Fruit fly (Drosophila melanogaster): ENCODE results near the gene CG3473.

Gene CG3473

dm6 chr2L:14538853-14539358 is 24.6 kb downstream of the CG3473 start:
- TF ChIP-seq psq (optimal IDR thresholded peaks at IDR 0.05) = no peak
- TF ChIP-seq Sin3A (optimal IDR thresholded peaks at IDR 0.05) = no peak
- TF ChIP-seq ttk (optimal IDR thresholded peaks at IDR 0.05) = no peak
- TF ChIP-seq h (optimal IDR thresholded peaks at IDR 0.05) = no peak

- TF ChIP-seq Myc (optimal IDR thresholded peaks at IDR 0.05) (no peak), Sin3A (optimal IDR thresholded peaks at IDR 0.05) (no peak), h (optimal IDR thresholded peaks at IDR 0.05) (no peak), ttk (optimal IDR thresholded peaks at IDR 0.05) (no peak)
These were observed 25.9 kb downstream of the CG3473 start for dm6 chr2L:14537432-14538221.

- TF ChIP-seq ttk (optimal IDR thresholded peaks at IDR 0.05) (no peak), psq (optimal IDR thresholded peaks at IDR 0.05) (no peak), Sin3A (optimal IDR thresholded peaks at IDR 0.05) (no peak), insv (optimal IDR thresholded peaks at IDR 0.05) (no peak), h (optimal IDR thresholded peaks at IDR 0.05) (no peak), Myc (optimal IDR thresholded peaks at IDR 0.05) (no peak)
These were observed 26.6 kb downstream of the CG3473 start for dm6 chr2L:14536730-14537427.

DNA sequence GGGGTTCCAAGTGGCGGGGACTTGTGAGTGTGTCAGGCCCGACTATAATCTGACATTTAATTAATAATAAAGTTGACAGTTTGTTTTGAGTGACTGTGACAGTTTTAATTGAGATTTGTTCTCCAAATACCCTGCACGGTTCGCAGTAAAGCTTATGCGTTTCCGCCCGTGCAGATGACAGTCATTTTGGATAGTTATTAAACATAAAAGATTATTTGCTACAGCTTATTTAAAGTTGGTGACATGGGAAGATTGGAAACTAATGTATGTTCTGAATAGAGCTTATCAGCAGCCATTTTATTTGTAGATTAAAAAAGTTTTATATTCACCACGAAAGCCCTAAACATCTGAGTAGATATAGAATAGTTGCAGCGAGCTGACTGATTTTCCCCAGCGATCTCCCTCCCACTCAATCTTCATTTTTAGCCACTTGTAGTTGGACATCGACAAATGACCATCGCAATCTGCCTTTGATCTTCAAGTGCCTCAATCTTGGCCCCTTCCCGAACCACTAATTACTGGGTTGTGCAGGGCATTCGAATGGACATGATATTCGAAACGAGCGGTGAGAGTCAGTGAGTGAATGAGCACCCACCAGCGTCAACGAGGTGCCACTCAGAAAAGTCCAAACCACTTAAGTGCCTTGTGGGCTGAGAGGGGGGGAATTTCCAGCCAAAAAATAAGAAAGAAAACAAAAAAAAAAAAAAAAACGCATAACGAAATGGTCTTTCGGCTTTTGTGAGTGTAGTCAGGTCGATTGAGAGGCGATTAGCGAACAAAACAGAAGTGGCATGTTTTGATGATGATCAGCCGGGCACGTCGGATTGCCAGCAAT is 29.9 kb downstream of the CG3473 start:
- TF ChIP-seq insv (optimal IDR thresholded peaks at IDR 0.05) (no peak), h (optimal IDR thresholded peaks at IDR 0.05) (no peak), ttk (optimal IDR thresholded peaks at IDR 0.05) (no peak), psq (optimal IDR thresholded peaks at IDR 0.05) (no peak), Sin3A (optimal IDR thresholded peaks at IDR 0.05) (no peak), Myc (optimal IDR thresholded peaks at IDR 0.05) (no peak)

DNA sequence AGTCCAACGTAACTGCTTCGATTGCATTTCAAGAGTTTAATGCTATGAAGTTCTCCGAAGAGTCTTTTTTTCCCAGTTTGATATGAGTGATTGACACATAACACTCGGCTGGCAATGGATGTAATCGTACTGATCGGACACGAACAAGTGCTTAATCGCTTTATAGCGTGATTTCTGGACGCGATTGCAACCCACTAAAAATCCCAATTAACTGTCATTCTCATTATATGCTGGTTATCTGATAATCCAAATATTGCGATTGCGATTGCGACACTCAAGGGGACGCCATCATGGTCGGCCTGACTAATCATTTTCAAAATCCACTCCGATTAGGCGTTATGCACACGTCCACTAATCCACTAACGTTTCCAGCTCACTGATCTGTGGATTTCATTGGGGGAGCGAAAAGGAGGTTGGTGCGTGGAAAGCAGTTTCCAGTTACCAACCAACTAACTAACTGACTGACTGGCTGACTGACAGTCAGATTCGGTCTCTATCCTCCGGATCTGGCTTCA is 30.6 kb downstream of the CG3473 start:
- no peak for TF ChIP-seq psq (optimal IDR thresholded peaks at IDR 0.05)
- no peak for TF ChIP-seq Sin3A (optimal IDR thresholded peaks at IDR 0.05)
- no peak for TF ChIP-seq ttk (optimal IDR thresholded peaks at IDR 0.05)
- TF ChIP-seq insv (optimal IDR thresholded peaks at IDR 0.05) = no peak

DNA sequence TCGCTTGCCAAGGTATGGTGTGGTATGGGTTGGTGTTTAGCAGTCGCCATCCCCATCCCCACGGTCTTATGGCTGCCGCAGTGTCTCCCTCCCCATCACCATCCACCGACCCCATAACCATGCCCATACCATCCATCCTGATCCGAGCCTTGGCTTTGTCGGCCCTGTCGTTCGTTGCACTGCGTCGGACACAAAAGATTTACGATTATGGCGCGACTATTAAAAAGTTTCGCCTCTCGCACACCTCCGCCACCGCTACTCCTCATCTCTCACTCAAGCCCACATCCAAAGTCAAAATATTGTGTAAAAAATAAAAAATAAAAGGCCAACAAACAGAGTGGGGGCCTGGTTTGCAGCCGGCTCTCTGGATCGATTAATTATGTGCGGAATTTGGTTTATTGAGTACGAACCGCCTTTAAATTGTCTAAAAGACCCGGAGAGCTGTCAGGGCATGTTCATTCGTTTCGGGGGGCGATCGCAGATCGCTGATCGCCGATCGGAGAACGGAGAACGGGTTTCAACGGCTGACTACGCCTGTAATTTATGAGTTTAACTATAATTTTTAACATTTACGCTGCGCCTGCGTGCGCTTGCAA is 32.2 kb downstream of the CG3473 start:
- no peak for TF ChIP-seq psq (optimal IDR thresholded peaks at IDR 0.05)
- TF ChIP-seq Myc (optimal IDR thresholded peaks at IDR 0.05) = no peak
- TF ChIP-seq Sin3A (optimal IDR thresholded peaks at IDR 0.05) = no peak
- no peak for TF ChIP-seq insv (optimal IDR thresholded peaks at IDR 0.05)
- TF ChIP-seq h (optimal IDR thresholded peaks at IDR 0.05) = no peak
- TF ChIP-seq ttk (optimal IDR thresholded peaks at IDR 0.05) = no peak

- no peak for TF ChIP-seq ttk (optimal IDR thresholded peaks at IDR 0.05)
- TF ChIP-seq Myc (optimal IDR thresholded peaks at IDR 0.05) = no peak
- TF ChIP-seq psq (optimal IDR thresholded peaks at IDR 0.05) = no peak
These were observed 32.8 kb downstream of the CG3473 start for dm6 chr2L:14530685-14531084.

DNA sequence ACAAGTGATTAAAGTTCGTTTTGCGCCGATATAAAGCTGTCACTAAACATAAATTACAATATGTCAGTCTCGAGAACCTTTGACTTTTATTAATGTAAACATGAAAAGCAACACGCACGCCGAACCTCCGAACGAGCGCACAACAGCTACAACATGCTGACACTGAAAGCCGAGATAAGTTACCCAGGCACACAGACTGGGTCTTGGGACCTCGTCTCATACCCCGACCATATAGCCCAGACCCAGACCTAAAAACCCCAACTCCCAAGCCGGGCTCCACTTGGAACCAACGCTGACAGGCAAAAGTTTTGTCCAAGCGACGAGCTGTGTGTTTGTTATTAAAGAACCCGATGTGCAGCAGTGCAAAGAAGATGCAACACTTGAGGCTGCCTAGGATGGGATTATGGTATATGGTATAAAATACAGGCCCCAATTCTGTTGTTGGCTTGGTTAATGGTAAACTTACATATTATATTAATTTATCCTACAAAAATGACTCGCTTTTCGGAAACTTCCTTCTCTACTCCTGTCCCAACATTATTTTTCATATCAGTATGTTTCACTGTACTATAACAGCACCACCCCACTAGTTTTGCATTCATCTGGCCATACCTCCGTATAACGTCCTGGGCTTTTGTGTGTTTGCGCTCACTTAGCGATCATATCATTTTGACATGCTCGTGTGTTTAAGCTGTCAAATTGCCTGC is 34.4 kb downstream of the CG3473 start:
- no peak for TF ChIP-seq h (optimal IDR thresholded peaks at IDR 0.05)
- TF ChIP-seq psq (optimal IDR thresholded peaks at IDR 0.05) = no peak
- TF ChIP-seq insv (optimal IDR thresholded peaks at IDR 0.05) = no peak
- no peak for TF ChIP-seq Myc (optimal IDR thresholded peaks at IDR 0.05)
- TF ChIP-seq ttk (optimal IDR thresholded peaks at IDR 0.05) = no peak
- no peak for TF ChIP-seq Sin3A (optimal IDR thresholded peaks at IDR 0.05)

- TF ChIP-seq insv (optimal IDR thresholded peaks at IDR 0.05) = no peak
- no peak for TF ChIP-seq ttk (optimal IDR thresholded peaks at IDR 0.05)
- TF ChIP-seq Myc (optimal IDR thresholded peaks at IDR 0.05) = no peak
- no peak for TF ChIP-seq Sin3A (optimal IDR thresholded peaks at IDR 0.05)
- TF ChIP-seq h (optimal IDR thresholded peaks at IDR 0.05) = no peak
- TF ChIP-seq psq (optimal IDR thresholded peaks at IDR 0.05) = no peak
These were observed 36.2 kb downstream of the CG3473 start for dm6 chr2L:14527200-14527797.

dm6 chr2L:14524244-14524643 is 39.3 kb downstream of the CG3473 start, which contains the start of gene CG33648:
TSS of gene CG33648 (plus strand) at chr2L:14524312.
- no peak for TF ChIP-seq insv (optimal IDR thresholded peaks at IDR 0.05)
- TF ChIP-seq h (optimal IDR thresholded peaks at IDR 0.05) = no peak
- no peak for TF ChIP-seq Sin3A (optimal IDR thresholded peaks at IDR 0.05)
- TF ChIP-seq ttk (optimal IDR thresholded peaks at IDR 0.05) = no peak
- TF ChIP-seq Myc (optimal IDR thresholded peaks at IDR 0.05) = no peak
- TF ChIP-seq psq (optimal IDR thresholded peaks at IDR 0.05) = no peak

- no peak for TF ChIP-seq insv (optimal IDR thresholded peaks at IDR 0.05)
- no peak for TF ChIP-seq ttk (optimal IDR thresholded peaks at IDR 0.05)
- TF ChIP-seq Sin3A (optimal IDR thresholded peaks at IDR 0.05) = no peak
- TF ChIP-seq psq (optimal IDR thresholded peaks at IDR 0.05) = no peak
- no peak for TF ChIP-seq h (optimal IDR thresholded peaks at IDR 0.05)
- no peak for TF ChIP-seq Myc (optimal IDR thresholded peaks at IDR 0.05)
These were observed 39.8 kb downstream of the CG3473 start for dm6 chr2L:14523731-14524130.
